Worm (Caenorhabditis elegans): Measurements from ENCODE around the gene fbxa-13.

Gene fbxa-13

DNA sequence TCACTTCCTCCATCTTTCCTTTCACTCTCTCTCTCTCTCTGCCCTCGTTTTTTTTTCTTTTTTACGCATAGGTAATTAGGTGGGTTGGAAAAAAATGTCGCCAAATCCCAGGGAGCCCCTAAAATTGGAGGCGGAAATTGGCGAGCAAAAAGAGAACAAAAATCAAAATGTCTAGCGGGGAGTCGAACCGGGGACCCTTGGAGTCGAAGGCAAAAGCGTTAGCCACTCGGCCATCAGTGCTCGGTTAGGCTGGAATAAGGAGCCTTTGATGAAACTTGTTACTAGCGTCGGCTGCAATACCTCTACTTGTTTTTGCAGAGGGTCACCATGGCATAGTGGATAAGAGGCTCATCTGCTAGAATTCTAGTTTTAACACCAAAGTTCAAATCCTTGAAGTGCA lies 37.4 kb upstream of the fbxa-13 start:
- no peak for TF ChIP-seq mml-1 (tag; optimal IDR thresholded peaks at IDR 0.05)

DNA sequence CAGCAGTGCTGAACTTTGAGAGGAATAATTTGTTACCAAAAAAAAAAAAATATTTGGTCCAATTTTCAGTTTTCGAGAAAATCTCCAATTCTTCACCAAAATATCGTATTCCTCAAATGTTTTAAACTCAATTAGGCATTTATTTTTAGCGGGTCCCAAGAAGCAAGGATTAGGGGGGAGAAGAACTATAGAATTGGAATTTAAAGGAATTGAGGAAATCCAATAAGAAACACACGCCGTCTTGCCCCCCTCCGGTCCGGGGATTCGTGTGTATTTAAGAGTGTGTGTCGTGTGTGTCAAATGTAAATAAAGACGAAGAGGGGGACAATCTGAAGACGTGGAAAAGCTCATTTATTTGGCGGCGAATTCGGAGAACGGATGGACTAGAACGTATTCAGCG lies 27.7 kb upstream of the fbxa-13 start:
- TF ChIP-seq fkh-10 (GFP tag; optimal IDR thresholded peaks at IDR 0.05) = peak; percentile 37
- no peak for TF ChIP-seq ceh-82 (tag; optimal IDR thresholded peaks at IDR 0.05)
- TF ChIP-seq nhr-23 (tag; optimal IDR thresholded peaks at IDR 0.05) = no peak
- TF ChIP-seq elt-1 (tag; optimal IDR thresholded peaks at IDR 0.05) = no peak
- no peak for TF ChIP-seq pqm-1 (tag; optimal IDR thresholded peaks at IDR 0.05)
- TF ChIP-seq skn-1 (tag; optimal IDR thresholded peaks at IDR 0.05) = no peak

- no peak for TF ChIP-seq ceh-9 (tag; optimal IDR thresholded peaks at IDR 0.05)
- no peak for TF ChIP-seq zag-1 (tag; optimal IDR thresholded peaks at IDR 0.05)
- TF ChIP-seq nhr-76 (tag; optimal IDR thresholded peaks at IDR 0.05) = no peak
Measured at ce11 chrIII:1733001-1733400, 27.3 kb upstream of the fbxa-13 start, which contains the start of gene ser-4. Gene ser-4 (minus strand): TSS chrIII:1733101.

- TF ChIP-seq elt-2 (tag; optimal IDR thresholded peaks at IDR 0.05) (no peak), nhr-25 (tag; optimal IDR thresholded peaks at IDR 0.05) (no peak), daf-12 (tag; optimal IDR thresholded peaks at IDR 0.05) (no peak), nhr-11 (tag; optimal IDR thresholded peaks at IDR 0.05) (no peak), fkh-10 (GFP tag; optimal IDR thresholded peaks at IDR 0.05) (peak; percentile 54)
Measured at ce11 chrIII:1731850-1732249, 26.2 kb upstream of the fbxa-13 start.

ce11 chrIII:1718800-1719199 lies 13.1 kb upstream of the fbxa-13 start:
- TF ChIP-seq aly-2 (tag; optimal IDR thresholded peaks at IDR 0.05) (no peak), ceh-28 (tag; optimal IDR thresholded peaks at IDR 0.05) (no peak), nhr-76 (tag; optimal IDR thresholded peaks at IDR 0.05) (no peak)

DNA sequence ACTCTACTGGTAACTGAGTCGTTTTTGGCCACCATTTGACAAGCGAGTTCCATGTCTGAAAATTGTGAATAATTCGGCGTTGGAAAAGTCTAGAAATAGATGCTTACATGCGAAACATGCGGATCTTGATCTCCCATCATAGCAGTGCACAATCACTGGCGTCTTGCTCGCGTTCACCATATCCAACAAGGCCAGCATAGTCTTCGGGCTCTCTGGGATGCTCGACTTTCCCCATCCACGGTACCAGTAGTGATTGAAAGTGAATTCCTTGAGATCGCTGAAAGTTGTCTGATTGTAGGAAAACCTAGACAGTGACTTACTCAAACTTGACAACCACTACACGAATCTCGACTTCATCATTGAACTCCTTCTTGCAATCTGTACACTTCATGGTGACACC lies 12.1 kb upstream of the fbxa-13 start:
- TF ChIP-seq fos-1 (tag; optimal IDR thresholded peaks at IDR 0.05) = no peak
- no peak for TF ChIP-seq ceh-16 (tag; optimal IDR thresholded peaks at IDR 0.05)
- no peak for TF ChIP-seq tbx-2 (tag; optimal IDR thresholded peaks at IDR 0.05)
- no peak for TF ChIP-seq zag-1 (tag; optimal IDR thresholded peaks at IDR 0.05)
- TF ChIP-seq nhr-237 (tag; optimal IDR thresholded peaks at IDR 0.05) = no peak
- no peak for TF ChIP-seq eor-1 (tag; optimal IDR thresholded peaks at IDR 0.05)
- no peak for TF ChIP-seq nhr-23 (tag; optimal IDR thresholded peaks at IDR 0.05)
- TF ChIP-seq nhr-77 (tag; optimal IDR thresholded peaks at IDR 0.05) = no peak
- no peak for TF ChIP-seq unc-39 (tag; optimal IDR thresholded peaks at IDR 0.05)
- no peak for TF ChIP-seq nhr-28 (tag; optimal IDR thresholded peaks at IDR 0.05)
- TF ChIP-seq nhr-12 (tag; optimal IDR thresholded peaks at IDR 0.05) = no peak
- no peak for TF ChIP-seq unc-62 (GFP tag; optimal IDR thresholded peaks at IDR 0.05)

DNA sequence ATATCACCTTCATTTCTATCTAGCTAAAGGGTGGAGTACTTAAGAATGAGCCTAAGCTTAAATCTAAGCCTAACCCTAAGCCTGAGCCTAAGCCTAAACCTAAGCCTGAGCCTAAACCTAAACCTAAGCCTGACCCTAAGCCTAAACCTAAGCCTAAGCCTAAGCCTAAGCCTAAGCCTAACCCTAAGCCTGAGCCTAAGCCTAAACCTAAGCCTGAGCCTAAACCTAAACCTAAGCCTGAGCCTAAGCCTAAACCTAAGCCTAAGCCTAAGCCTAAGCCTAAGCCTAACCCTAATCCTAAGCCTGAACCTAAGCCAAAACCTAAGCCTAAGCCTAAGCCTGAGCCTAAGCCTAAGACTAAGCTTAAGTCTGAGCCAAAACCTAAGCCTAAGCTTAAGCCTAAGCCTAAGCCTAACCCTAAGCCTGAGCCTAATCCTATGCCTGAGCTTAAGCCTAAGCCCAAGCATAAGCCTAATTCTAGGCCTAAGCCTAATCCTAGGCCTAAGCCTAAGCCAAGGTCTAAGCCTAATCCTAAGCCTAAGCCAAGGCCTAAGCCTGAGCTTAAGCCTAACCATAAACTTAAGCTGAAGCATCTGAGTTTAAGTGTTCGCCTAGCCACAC lies 8.4 kb upstream of the fbxa-13 start:
- no peak for TF ChIP-seq jun-1 (tag; optimal IDR thresholded peaks at IDR 0.05)
- TF ChIP-seq egl-5 (tag; optimal IDR thresholded peaks at IDR 0.05) = no peak
- TF ChIP-seq eor-1 (tag; optimal IDR thresholded peaks at IDR 0.05) = no peak
- TF ChIP-seq R02D3.7 (tag; optimal IDR thresholded peaks at IDR 0.05) = no peak
- TF ChIP-seq ztf-4 (tag; optimal IDR thresholded peaks at IDR 0.05) = no peak
- TF ChIP-seq nhr-76 (tag; optimal IDR thresholded peaks at IDR 0.05) = no peak
- no peak for TF ChIP-seq nhr-11 (tag; optimal IDR thresholded peaks at IDR 0.05)
- no peak for TF ChIP-seq elt-2 (tag; optimal IDR thresholded peaks at IDR 0.05)
- no peak for TF ChIP-seq ceh-82 (tag; optimal IDR thresholded peaks at IDR 0.05)
- TF ChIP-seq lin-39 (tag; optimal IDR thresholded peaks at IDR 0.05) = no peak
- TF ChIP-seq tbx-2 (tag; optimal IDR thresholded peaks at IDR 0.05) = no peak
- no peak for TF ChIP-seq lin-15B (tag; optimal IDR thresholded peaks at IDR 0.05)
- no peak for TF ChIP-seq elt-1 (tag; optimal IDR thresholded peaks at IDR 0.05)
- TF ChIP-seq nhr-77 (tag; optimal IDR thresholded peaks at IDR 0.05) = no peak
- no peak for TF ChIP-seq ama-1 (optimal IDR thresholded peaks at IDR 0.05)
- TF ChIP-seq nhr-67 (tag; optimal IDR thresholded peaks at IDR 0.05) = no peak
- no peak for TF ChIP-seq lsy-12 (tag; optimal IDR thresholded peaks at IDR 0.05)
- no peak for TF ChIP-seq ceh-9 (tag; optimal IDR thresholded peaks at IDR 0.05)
- TF ChIP-seq egl-27 (tag; optimal IDR thresholded peaks at IDR 0.05) = no peak
- TF ChIP-seq fkh-10 (GFP tag; optimal IDR thresholded peaks at IDR 0.05) = no peak

Measured in whole organism, L3 larva.